In the genomic region with DNA sequence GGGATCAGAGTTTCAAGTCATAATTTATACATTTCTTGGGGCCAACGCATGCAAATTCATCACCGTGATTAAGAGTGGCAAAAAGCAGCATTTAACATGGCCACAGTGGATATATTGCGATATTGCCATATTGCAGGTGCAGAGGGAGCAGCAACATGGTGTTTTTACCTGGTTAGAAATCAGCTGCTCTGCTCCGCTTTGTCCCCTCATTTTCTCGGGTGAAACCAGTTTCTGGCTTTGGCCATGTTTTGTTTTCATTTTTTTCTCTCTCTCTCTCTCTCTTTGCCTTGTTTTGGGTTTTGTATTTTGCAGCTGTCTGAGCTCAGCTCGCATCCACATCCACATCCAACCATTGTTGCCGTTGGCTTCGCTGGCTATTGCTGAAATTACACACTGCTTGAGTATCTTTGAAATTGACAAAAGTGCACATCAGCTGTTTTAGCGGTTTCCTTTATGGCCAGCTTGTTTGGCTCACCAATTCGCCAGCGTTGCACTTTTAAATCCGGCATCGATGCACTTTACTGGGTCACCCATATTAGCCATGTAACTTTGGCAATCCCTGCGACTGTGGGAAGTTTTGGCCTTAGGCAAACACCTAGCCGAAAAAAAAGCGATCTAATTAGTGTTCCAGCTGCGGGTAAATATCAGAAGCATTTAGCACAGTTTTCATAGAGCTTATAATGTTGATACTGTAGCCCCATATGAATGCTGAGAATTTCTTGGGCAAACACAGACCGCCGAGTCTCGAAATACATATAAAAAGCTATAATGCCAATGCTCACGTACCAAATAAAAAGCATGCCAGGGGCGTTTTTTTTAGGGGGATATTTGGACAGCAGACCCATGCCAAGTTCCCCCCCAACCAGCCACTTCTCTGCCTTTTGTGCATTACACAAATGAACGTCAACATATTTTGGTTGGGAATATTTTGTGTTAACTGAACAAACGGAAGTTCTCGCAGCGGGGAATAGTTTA, we compare ENCODE assay signal across 1 fruit fly cellular context.
TF ChIP-seq lines count a peak whose summit lies in the region.

No protein-coding gene starts in this region.

TF ChIP-seq in whole organism, embryonic, 481 proteins besides CTCF, POLR2A, EP300 and RAD21 (continued from another document and continues in another):
- TF ChIP-seq ATbp (GFP tag; optimal IDR thresholded peaks at IDR 0.05; lab: Kevin White, UChicago): no peak
- TF ChIP-seq Bteb2 (GFP tag; optimal IDR thresholded peaks at IDR 0.05; lab: Kevin White, UChicago): no peak
- no peak for TF ChIP-seq CG7271 (tag; optimal IDR thresholded peaks at IDR 0.05; lab: Kevin White, UChicago)
- TF ChIP-seq ab (GFP tag; optimal IDR thresholded peaks at IDR 0.05; lab: Kevin White, UChicago): no peak
- TF ChIP-seq CG4617 (GFP tag; optimal IDR thresholded peaks at IDR 0.05; lab: Kevin White, UChicago; ENCODE audit: borderline replicate concordance): no peak
- peak; percentile 33; the same call in 1 of the 2 replicates for TF ChIP-seq vvl (GFP tag; IDR thresholded peaks at IDR 0.05; lab: Robert Waterston, UW)
- TF ChIP-seq E2f2 (GFP tag; IDR thresholded peaks at IDR 0.05; lab: Robert Waterston, UW): no peak
- no peak for TF ChIP-seq ash1 (GFP tag; optimal IDR thresholded peaks at IDR 0.05; lab: Kevin White, UChicago)
- no peak for TF ChIP-seq ftz-f1 (GFP tag; optimal IDR thresholded peaks at IDR 0.05; lab: Kevin White, UChicago)
- TF ChIP-seq CG2129 (GFP tag; IDR thresholded peaks at IDR 0.05; lab: Robert Waterston, UW; ENCODE audit: partially characterized antibody): no peak
- no peak for TF ChIP-seq CG18262 (tag; optimal IDR thresholded peaks at IDR 0.05; lab: Kevin White, UChicago)
- TF ChIP-seq CG12769 (tag; optimal IDR thresholded peaks at IDR 0.05; lab: Kevin White, UChicago): peak; percentile 22
- peak in 1 of 2 experiments; percentile 6 for TF ChIP-seq Pdp1 (GFP tag; optimal IDR thresholded peaks at IDR 0.05; lab: Kevin White, UChicago)
- no peak for TF ChIP-seq Scr (GFP tag; IDR thresholded peaks at IDR 0.05; lab: Robert Waterston, UW; ENCODE audit: partially characterized antibody)
- no peak for TF ChIP-seq PHDP (tag; optimal IDR thresholded peaks at IDR 0.05; lab: Kevin White, UChicago)
- TF ChIP-seq fru (optimal IDR thresholded peaks at IDR 0.05; lab: Kevin White, UChicago): no peak
- TF ChIP-seq Hmx (GFP tag; optimal IDR thresholded peaks at IDR 0.05; lab: Kevin White, UChicago): no peak
- TF ChIP-seq ewg (GFP tag; optimal IDR thresholded peaks at IDR 0.05; lab: Kevin White, UChicago): no peak
- TF ChIP-seq CG1529 (GFP tag; optimal IDR thresholded peaks at IDR 0.05; lab: Kevin White, UChicago): no peak
- TF ChIP-seq CG31388 (GFP tag; optimal IDR thresholded peaks at IDR 0.05; lab: Kevin White, UChicago): no peak
- TF ChIP-seq danr (GFP tag; IDR thresholded peaks at IDR 0.05; lab: Robert Waterston, UW): no peak
- 0 out of 2 replicates have a peak, but pooled peaks have one; percentile 26 for TF ChIP-seq CG14014 (GFP tag; IDR thresholded peaks at IDR 0.05; lab: Robert Waterston, UW)
- TF ChIP-seq abd-A (tag; optimal IDR thresholded peaks at IDR 0.05; lab: Kevin White, UChicago): no peak
- no peak for TF ChIP-seq pzg (GFP tag; optimal IDR thresholded peaks at IDR 0.05; lab: Kevin White, UChicago)
- TF ChIP-seq NfI (GFP tag; optimal IDR thresholded peaks at IDR 0.05; lab: Kevin White, UChicago): no peak
- no peak for TF ChIP-seq Xbp1 (GFP tag; optimal IDR thresholded peaks at IDR 0.05; lab: Kevin White, UChicago)
- TF ChIP-seq D (optimal IDR thresholded peaks at IDR 0.05; lab: Kevin White, UChicago): no peak
- peak; percentile 6 for TF ChIP-seq D (GFP tag; optimal IDR thresholded peaks at IDR 0.05; lab: Kevin White, UChicago)
- TF ChIP-seq CG12236 (GFP tag; optimal IDR thresholded peaks at IDR 0.05; lab: Kevin White, UChicago): no peak
- no peak for TF ChIP-seq CG16779 (GFP tag; IDR thresholded peaks at IDR 0.05; lab: Robert Waterston, UW)
- peak; percentile 2 for TF ChIP-seq nerfin-1 (tag; optimal IDR thresholded peaks at IDR 0.05; lab: Kevin White, UChicago)
- no peak for TF ChIP-seq Fer2 (tag; optimal IDR thresholded peaks at IDR 0.05; lab: Kevin White, UChicago)
- no peak for TF ChIP-seq Hey (tag; optimal IDR thresholded peaks at IDR 0.05; lab: Kevin White, UChicago)
- no peak for TF ChIP-seq yki (optimal IDR thresholded peaks at IDR 0.05; lab: Kevin White, UChicago)
- TF ChIP-seq dmrt11E (tag; optimal IDR thresholded peaks at IDR 0.05; lab: Kevin White, UChicago): no peak
- TF ChIP-seq CG12942 (GFP tag; optimal IDR thresholded peaks at IDR 0.05; lab: Kevin White, UChicago): no peak
- no peak for TF ChIP-seq inv (GFP tag; IDR thresholded peaks at IDR 0.05; lab: Robert Waterston, UW; ENCODE audit: partially characterized antibody)
- TF ChIP-seq aop (GFP tag; IDR thresholded peaks at IDR 0.05; lab: Robert Waterston, UW): no peak
- peak; percentile 39 for TF ChIP-seq CG6813 (GFP tag; optimal IDR thresholded peaks at IDR 0.05; lab: Kevin White, UChicago)
- TF ChIP-seq toy (GFP tag; IDR thresholded peaks at IDR 0.05; lab: Robert Waterston, UW): no peak
- TF ChIP-seq Myb (GFP tag; optimal IDR thresholded peaks at IDR 0.05; lab: Kevin White, UChicago): no peak
- TF ChIP-seq CG6791 (GFP tag; IDR thresholded peaks at IDR 0.05; lab: Robert Waterston, UW; ENCODE audit: partially characterized antibody): no peak
- TF ChIP-seq Med (GFP tag; lab: Kevin White, UChicago): peak; percentile 84
- TF ChIP-seq psq (GFP tag; optimal IDR thresholded peaks at IDR 0.05; lab: Kevin White, UChicago): no peak
- no peak for TF ChIP-seq bowl (GFP tag; IDR thresholded peaks at IDR 0.05; lab: Robert Waterston, UW)
- TF ChIP-seq ken (GFP tag; IDR thresholded peaks at IDR 0.05; lab: Robert Waterston, UW): no peak; the same call in 2 of the 3 replicates
- TF ChIP-seq tio (GFP tag; optimal IDR thresholded peaks at IDR 0.05; lab: Kevin White, UChicago): no peak
- TF ChIP-seq CG32767 (GFP tag; IDR thresholded peaks at IDR 0.05; lab: Robert Waterston, UW): no peak
- no peak for TF ChIP-seq CG7987 (GFP tag; optimal IDR thresholded peaks at IDR 0.05; lab: Kevin White, UChicago)
- TF ChIP-seq CG9215 (GFP tag; IDR thresholded peaks at IDR 0.05; lab: Robert Waterston, UW): no peak
- no peak for TF ChIP-seq CG11560 (tag; IDR thresholded peaks at IDR 0.05; lab: Robert Waterston, UW)
- no peak for TF ChIP-seq dmrt99B (tag; optimal IDR thresholded peaks at IDR 0.05; lab: Kevin White, UChicago)
- no peak for TF ChIP-seq fd3F (GFP tag; optimal IDR thresholded peaks at IDR 0.05; lab: Kevin White, UChicago)
- TF ChIP-seq hbn (GFP tag; IDR thresholded peaks at IDR 0.05; lab: Robert Waterston, UW; ENCODE audit: partially characterized antibody): no peak
- no peak for TF ChIP-seq CG6689 (GFP tag; IDR thresholded peaks at IDR 0.05; lab: Robert Waterston, UW)
- no peak for TF ChIP-seq CG2889 (GFP tag; IDR thresholded peaks at IDR 0.05; lab: Robert Waterston, UW)
- TF ChIP-seq CG8388 (GFP tag; optimal IDR thresholded peaks at IDR 0.05; lab: Kevin White, UChicago): no peak
- TF ChIP-seq C15 (GFP tag; IDR thresholded peaks at IDR 0.05; lab: Robert Waterston, UW): no peak
- TF ChIP-seq Nf-YA (GFP tag; IDR thresholded peaks at IDR 0.05; lab: Robert Waterston, UW): no peak
- 0 out of 2 replicates have a peak, but pooled peaks have one; percentile 28 for TF ChIP-seq HLH3B (GFP tag; IDR thresholded peaks at IDR 0.05; lab: Robert Waterston, UW)
- peak; percentile 23 for TF ChIP-seq Drgx (GFP tag; IDR thresholded peaks at IDR 0.05; lab: Robert Waterston, UW)
- no peak for TF ChIP-seq Sry-β (GFP tag; optimal IDR thresholded peaks at IDR 0.05; lab: Kevin White, UChicago)
- no peak for TF ChIP-seq CG15269 (tag; optimal IDR thresholded peaks at IDR 0.05; lab: Kevin White, UChicago)
- no peak for TF ChIP-seq hth (optimal IDR thresholded peaks at IDR 0.05; lab: Kevin White, UChicago)
- no peak for TF ChIP-seq Doc3 (GFP tag; IDR thresholded peaks at IDR 0.05; lab: Robert Waterston, UW; ENCODE audit: partially characterized antibody)
- no peak for TF ChIP-seq BtbVII (GFP tag; optimal IDR thresholded peaks at IDR 0.05; lab: Kevin White, UChicago)
- TF ChIP-seq CG3281 (GFP tag; optimal IDR thresholded peaks at IDR 0.05; lab: Kevin White, UChicago): no peak
- TF ChIP-seq Chrac-16 (GFP tag; optimal IDR thresholded peaks at IDR 0.05; lab: Kevin White, UChicago): no peak
- TF ChIP-seq otp (GFP tag; IDR thresholded peaks at IDR 0.05; lab: Robert Waterston, UW): peak; percentile 54; the same call in 1 of the 3 replicates
- no peak for TF ChIP-seq ems (GFP tag; optimal IDR thresholded peaks at IDR 0.05; lab: Kevin White, UChicago)
- TF ChIP-seq Fer3 (tag; optimal IDR thresholded peaks at IDR 0.05; lab: Kevin White, UChicago): no peak
- TF ChIP-seq fu2 (GFP tag; optimal IDR thresholded peaks at IDR 0.05; lab: Kevin White, UChicago): no peak
- TF ChIP-seq salm (tag; optimal IDR thresholded peaks at IDR 0.05; lab: Kevin White, UChicago): no peak
- TF ChIP-seq tup (GFP tag; optimal IDR thresholded peaks at IDR 0.05; lab: Kevin White, UChicago): no peak
- no peak for TF ChIP-seq dimm (GFP tag; IDR thresholded peaks at IDR 0.05; lab: Robert Waterston, UW)
- no peak for TF ChIP-seq Hr51 (GFP tag; optimal IDR thresholded peaks at IDR 0.05; lab: Kevin White, UChicago)
- TF ChIP-seq rib (GFP tag; IDR thresholded peaks at IDR 0.05; lab: Robert Waterston, UW): no peak
- no peak for TF ChIP-seq cas (GFP tag; IDR thresholded peaks at IDR 0.05; lab: Robert Waterston, UW)
- TF ChIP-seq her (GFP tag; optimal IDR thresholded peaks at IDR 0.05; lab: Kevin White, UChicago): no peak
- TF ChIP-seq peb (GFP tag; IDR thresholded peaks at IDR 0.05; lab: Robert Waterston, UW): no peak
- no peak for TF ChIP-seq run (tag; optimal IDR thresholded peaks at IDR 0.05; lab: Kevin White, UChicago)
- 0 out of 4 replicates have a peak, but pooled peaks have one; percentile 29 for TF ChIP-seq chinmo (GFP tag; IDR thresholded peaks at IDR 0.05; lab: Robert Waterston, UW; ENCODE audit: partially characterized antibody)
- TF ChIP-seq Vsx1 (GFP tag; optimal IDR thresholded peaks at IDR 0.05; lab: Kevin White, UChicago): no peak
- no peak for TF ChIP-seq CG12659 (GFP tag; optimal IDR thresholded peaks at IDR 0.05; lab: Kevin White, UChicago)
- TF ChIP-seq zfh2 (GFP tag; optimal IDR thresholded peaks at IDR 0.05; lab: Kevin White, UChicago): no peak
- TF ChIP-seq Hr39 (optimal IDR thresholded peaks at IDR 0.05; lab: Kevin White, UChicago): no peak
- no peak for TF ChIP-seq CG14860 (GFP tag; IDR thresholded peaks at IDR 0.05; lab: Robert Waterston, UW; ENCODE audit: partially characterized antibody)
- TF ChIP-seq chm (GFP tag; IDR thresholded peaks at IDR 0.05; lab: Robert Waterston, UW): 0 out of 2 replicates have a peak, but pooled peaks have one; percentile 27
- TF ChIP-seq CG17359 (tag; optimal IDR thresholded peaks at IDR 0.05; lab: Kevin White, UChicago): no peak
- no peak for TF ChIP-seq tap (tag; optimal IDR thresholded peaks at IDR 0.05; lab: Kevin White, UChicago)
- no peak for TF ChIP-seq zf30C (GFP tag; optimal IDR thresholded peaks at IDR 0.05; lab: Kevin White, UChicago)
- no peak for TF ChIP-seq gt (GFP tag; IDR thresholded peaks at IDR 0.05; lab: Robert Waterston, UW)
- TF ChIP-seq Gsc (GFP tag; IDR thresholded peaks at IDR 0.05; lab: Robert Waterston, UW): no peak
- TF ChIP-seq jing (GFP tag; optimal IDR thresholded peaks at IDR 0.05; lab: Kevin White, UChicago): no peak
- TF ChIP-seq Max (GFP tag; optimal IDR thresholded peaks at IDR 0.05; lab: Kevin White, UChicago): no peak
- no peak for TF ChIP-seq CG8089 (GFP tag; optimal IDR thresholded peaks at IDR 0.05; lab: Kevin White, UChicago)
- no peak for TF ChIP-seq CrebB (tag; optimal IDR thresholded peaks at IDR 0.05; lab: Kevin White, UChicago)
- TF ChIP-seq Xrp1 (GFP tag; IDR thresholded peaks at IDR 0.05; lab: Robert Waterston, UW): 0 out of 2 replicates have a peak, but pooled peaks have one; percentile 7
- TF ChIP-seq CG17912 (GFP tag; optimal IDR thresholded peaks at IDR 0.05; lab: Kevin White, UChicago): no peak
- no peak for TF ChIP-seq fd102C (GFP tag; optimal IDR thresholded peaks at IDR 0.05; lab: Kevin White, UChicago)
- TF ChIP-seq HLHmδ (GFP tag; optimal IDR thresholded peaks at IDR 0.05; lab: Kevin White, UChicago): no peak
- no peak for TF ChIP-seq Deaf1 (tag; optimal IDR thresholded peaks at IDR 0.05; lab: Kevin White, UChicago)
- TF ChIP-seq crc (GFP tag; optimal IDR thresholded peaks at IDR 0.05; lab: Kevin White, UChicago): no peak
- TF ChIP-seq sima (GFP tag; optimal IDR thresholded peaks at IDR 0.05; lab: Kevin White, UChicago): no peak
- no peak for TF ChIP-seq knrl (GFP tag; IDR thresholded peaks at IDR 0.05; lab: Robert Waterston, UW; ENCODE audit: partially characterized antibody)
- no peak for TF ChIP-seq stwl (tag; optimal IDR thresholded peaks at IDR 0.05; lab: Kevin White, UChicago)
- no peak for TF ChIP-seq GATAe (GFP tag; conservative IDR thresholded peaks at IDR 0.05; lab: Robert Waterston, UW)
- no peak for TF ChIP-seq NK7.1 (GFP tag; optimal IDR thresholded peaks at IDR 0.05; lab: Kevin White, UChicago)
- no peak for TF ChIP-seq CG14050 (GFP tag; IDR thresholded peaks at IDR 0.05; lab: Robert Waterston, UW)
- TF ChIP-seq Nf-YC (tag; optimal IDR thresholded peaks at IDR 0.05; lab: Kevin White, UChicago): no peak
- TF ChIP-seq CG17361 (GFP tag; IDR thresholded peaks at IDR 0.05; lab: Robert Waterston, UW): no peak
- no peak for TF ChIP-seq HLH4C (GFP tag; IDR thresholded peaks at IDR 0.05; lab: Robert Waterston, UW; ENCODE audit: partially characterized antibody)
- TF ChIP-seq nau (GFP tag; optimal IDR thresholded peaks at IDR 0.05; lab: Kevin White, UChicago): peak; percentile 12
- TF ChIP-seq slp2 (GFP tag; optimal IDR thresholded peaks at IDR 0.05; lab: Kevin White, UChicago): no peak
- TF ChIP-seq bigmax (GFP tag; optimal IDR thresholded peaks at IDR 0.05; lab: Kevin White, UChicago): no peak
- TF ChIP-seq croc (GFP tag; conservative IDR thresholded peaks at IDR 0.05; lab: Robert Waterston, UW): no peak
- TF ChIP-seq sim (GFP tag; IDR thresholded peaks at IDR 0.05; lab: Robert Waterston, UW): no peak
- TF ChIP-seq NC2α (GFP tag; optimal IDR thresholded peaks at IDR 0.05; lab: Kevin White, UChicago): no peak
- TF ChIP-seq pros (GFP tag; optimal IDR thresholded peaks at IDR 0.05; lab: Kevin White, UChicago): no peak
- no peak for TF ChIP-seq ro (GFP tag; IDR thresholded peaks at IDR 0.05; lab: Robert Waterston, UW)
- TF ChIP-seq YL-1 (GFP tag; optimal IDR thresholded peaks at IDR 0.05; lab: Kevin White, UChicago): peak; percentile 29
- peak; percentile 22; the same call in 1 of the 2 replicates for TF ChIP-seq NFAT (GFP tag; IDR thresholded peaks at IDR 0.05; lab: Robert Waterston, UW)
- no peak for TF ChIP-seq gcm (GFP tag; optimal IDR thresholded peaks at IDR 0.05; lab: Kevin White, UChicago)
- TF ChIP-seq HLH54F (GFP tag; optimal IDR thresholded peaks at IDR 0.05; lab: Kevin White, UChicago): no peak
